Worm (Caenorhabditis elegans): Measurements from ENCODE around the gene lro-1.

Gene lro-1

DNA sequence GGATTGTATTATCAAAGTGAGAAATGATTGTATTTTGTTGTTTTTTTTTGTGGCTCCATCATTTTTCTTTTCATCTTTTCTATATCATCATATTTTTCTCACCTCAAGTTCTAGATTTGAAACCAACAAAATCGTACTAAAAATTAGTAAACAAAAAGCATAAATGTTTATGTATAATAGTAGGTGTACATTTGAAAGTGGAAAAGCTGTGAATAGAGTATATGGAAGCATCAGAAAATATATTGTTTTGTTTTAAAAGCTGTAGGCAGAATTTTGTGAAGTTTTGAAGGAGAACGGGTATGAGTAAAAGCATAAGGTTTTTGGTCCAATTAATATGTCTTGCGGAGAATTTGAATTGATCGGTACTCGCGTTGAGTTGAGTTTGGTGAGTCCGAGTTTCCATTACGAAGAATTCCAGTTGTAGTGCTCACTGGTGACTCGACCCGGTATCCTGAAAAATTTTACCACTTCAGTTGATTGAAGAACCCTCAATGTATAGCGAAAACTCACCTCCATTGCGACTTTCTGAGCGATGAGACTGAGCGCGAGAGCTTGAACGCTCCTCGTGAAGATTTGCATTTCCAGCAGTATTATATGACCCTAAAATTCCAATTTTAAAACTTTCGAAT is 38.8 kb upstream of the lro-1 start, which contains the start of gene C14F11.4:
Gene C14F11.4, minus strand, starts transcription at position 51 of the 629 bp plus-strand sequence.
- TF ChIP-seq C34F6.9 (tag; optimal IDR thresholded peaks at IDR 0.05): no peak
- no peak for TF ChIP-seq mbf-1 (tag; optimal IDR thresholded peaks at IDR 0.05)
- no peak for TF ChIP-seq gmeb-1 (tag; optimal IDR thresholded peaks at IDR 0.05)
- TF ChIP-seq snpc-4 (tag; optimal IDR thresholded peaks at IDR 0.05): no peak
- TF ChIP-seq aly-2 (tag; optimal IDR thresholded peaks at IDR 0.05): no peak
- TF ChIP-seq mdl-1 (tag; optimal IDR thresholded peaks at IDR 0.05): no peak
- TF ChIP-seq ama-1 (optimal IDR thresholded peaks at IDR 0.05): no peak
- TF ChIP-seq ceh-16 (tag; optimal IDR thresholded peaks at IDR 0.05): no peak
- TF ChIP-seq lin-39 (tag; optimal IDR thresholded peaks at IDR 0.05): no peak
- no peak for TF ChIP-seq sma-3 (GFP tag; optimal IDR thresholded peaks at IDR 0.05)
- TF ChIP-seq sem-4 (tag; optimal IDR thresholded peaks at IDR 0.05): no peak
- TF ChIP-seq mab-5 (tag; optimal IDR thresholded peaks at IDR 0.05): no peak
- no peak for TF ChIP-seq unc-39 (tag; optimal IDR thresholded peaks at IDR 0.05)
- no peak for TF ChIP-seq nhr-10 (tag; optimal IDR thresholded peaks at IDR 0.05)
- no peak for TF ChIP-seq egl-27 (tag; optimal IDR thresholded peaks at IDR 0.05)
- no peak for TF ChIP-seq lsy-2 (tag; optimal IDR thresholded peaks at IDR 0.05)

DNA sequence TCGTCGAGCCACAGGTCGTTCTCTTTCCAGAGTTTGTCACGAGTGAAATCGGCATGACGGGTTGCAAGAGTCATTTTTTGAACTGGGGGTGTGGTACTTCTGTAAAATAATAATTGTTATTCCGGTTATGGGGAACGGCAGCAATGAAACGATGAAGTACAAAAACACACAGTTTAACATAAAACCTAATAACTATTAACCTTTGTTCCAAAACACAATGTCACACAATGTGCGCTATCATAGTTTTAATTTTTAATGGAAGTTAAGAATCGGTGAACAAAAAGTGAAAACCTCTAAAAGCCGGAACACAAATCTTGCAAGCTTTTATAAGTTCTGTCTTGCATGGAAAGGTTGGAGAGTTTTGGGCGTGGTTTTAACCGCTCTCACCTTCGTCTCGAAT is 36.4 kb upstream of the lro-1 start, which contains the start of gene hsp-43:
Gene hsp-43, minus strand, starts transcription at position 101 of the 400 bp plus-strand sequence.
- TF ChIP-seq mab-5 (tag; optimal IDR thresholded peaks at IDR 0.05) (no peak), peb-1 (tag; optimal IDR thresholded peaks at IDR 0.05) (no peak), aly-2 (tag; optimal IDR thresholded peaks at IDR 0.05) (no peak), dmd-4 (tag; optimal IDR thresholded peaks at IDR 0.05) (no peak), nhr-12 (tag; optimal IDR thresholded peaks at IDR 0.05) (no peak)

DNA sequence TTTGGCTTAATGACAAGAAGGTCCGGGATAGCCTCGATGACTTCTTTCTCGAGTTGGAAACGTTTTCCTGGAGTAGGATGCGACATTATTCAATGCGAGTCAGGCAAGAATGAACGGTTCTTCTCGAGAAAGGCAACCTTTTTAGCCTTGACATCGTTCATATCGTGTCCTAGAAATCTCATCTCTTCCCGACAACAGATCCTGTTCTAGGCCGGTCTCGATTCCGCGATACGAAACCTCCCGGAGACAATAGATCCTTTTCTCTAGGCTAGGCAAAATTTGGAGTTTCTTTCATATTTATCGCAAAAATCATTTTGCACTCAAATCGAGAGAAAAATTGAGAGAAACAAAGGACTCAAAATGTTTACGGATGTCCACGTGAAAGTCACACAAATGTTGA is 32.9 kb upstream of the lro-1 start, which contains the start of gene rml-3:
Gene rml-3, minus strand, starts transcription at position 93 of the 400 bp plus-strand sequence.
- peak; percentile 52 for TF ChIP-seq sma-9 (GFP tag; optimal IDR thresholded peaks at IDR 0.05)
- no peak for TF ChIP-seq sma-9 (tag; optimal IDR thresholded peaks at IDR 0.05)
- TF ChIP-seq skn-1 (tag; optimal IDR thresholded peaks at IDR 0.05): no peak
- TF ChIP-seq ZK546.5 (tag; optimal IDR thresholded peaks at IDR 0.05): no peak
- TF ChIP-seq elt-3 (tag; optimal IDR thresholded peaks at IDR 0.05): no peak
- no peak for TF ChIP-seq lsy-2 (tag; optimal IDR thresholded peaks at IDR 0.05)
- peak; percentile 91 for TF ChIP-seq elt-1 (tag; optimal IDR thresholded peaks at IDR 0.05)

DNA sequence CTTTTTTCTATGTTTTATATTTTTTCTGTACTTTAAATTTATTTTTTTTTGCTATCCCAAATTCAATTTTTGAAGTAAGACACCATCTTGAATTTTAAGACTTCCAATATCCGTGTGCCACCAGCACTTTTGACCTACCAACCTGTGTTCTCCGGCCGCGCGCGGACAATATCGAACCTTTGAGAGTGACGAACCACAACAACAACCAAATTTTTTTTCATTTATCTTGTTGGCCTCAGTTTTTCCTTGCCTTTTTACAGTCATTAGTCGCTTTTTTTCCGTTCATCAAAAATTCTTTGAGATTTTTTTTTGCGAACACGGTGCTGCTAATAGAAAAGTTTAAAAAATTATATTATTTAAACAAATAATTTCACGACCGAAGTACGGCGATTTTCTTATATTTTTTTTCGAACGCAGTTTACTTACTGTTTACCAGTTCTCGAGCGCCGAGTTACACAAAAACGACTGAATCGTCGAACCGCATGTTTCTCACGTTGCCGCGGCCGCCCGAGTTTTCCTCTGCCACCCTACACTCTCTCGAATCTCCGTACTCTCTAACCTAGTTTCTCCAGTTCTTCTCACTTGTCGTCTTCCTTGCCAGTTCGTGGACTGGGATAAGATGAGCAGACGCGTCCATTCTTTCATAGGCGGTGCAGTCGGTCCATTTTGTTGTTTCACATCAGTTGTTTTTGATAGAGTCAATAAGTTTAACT is 31.8 kb upstream of the lro-1 start:
- TF ChIP-seq nhr-77 (tag; optimal IDR thresholded peaks at IDR 0.05) (no peak), sma-9 (GFP tag; optimal IDR thresholded peaks at IDR 0.05) (peak; percentile 30), sma-9 (tag; optimal IDR thresholded peaks at IDR 0.05) (no peak), unc-55 (GFP tag; optimal IDR thresholded peaks at IDR 0.05) (peak; percentile 33), ama-1 (optimal IDR thresholded peaks at IDR 0.05) (peak; percentile 5), F13H6.1 (tag; optimal IDR thresholded peaks at IDR 0.05) (peak; percentile 59), sem-4 (tag; optimal IDR thresholded peaks at IDR 0.05) (peak; percentile 1), lsy-2 (tag; optimal IDR thresholded peaks at IDR 0.05) (peak in 1 of 2 experiments; percentile 26), crh-2 (tag; optimal IDR thresholded peaks at IDR 0.05) (no peak), unc-62 (GFP tag; optimal IDR thresholded peaks at IDR 0.05) (no peak), C34F6.9 (tag; optimal IDR thresholded peaks at IDR 0.05) (peak; percentile 66), ztf-11 (tag; optimal IDR thresholded peaks at IDR 0.05) (no peak), nhr-129 (tag; optimal IDR thresholded peaks at IDR 0.05) (peak; percentile 39)

DNA sequence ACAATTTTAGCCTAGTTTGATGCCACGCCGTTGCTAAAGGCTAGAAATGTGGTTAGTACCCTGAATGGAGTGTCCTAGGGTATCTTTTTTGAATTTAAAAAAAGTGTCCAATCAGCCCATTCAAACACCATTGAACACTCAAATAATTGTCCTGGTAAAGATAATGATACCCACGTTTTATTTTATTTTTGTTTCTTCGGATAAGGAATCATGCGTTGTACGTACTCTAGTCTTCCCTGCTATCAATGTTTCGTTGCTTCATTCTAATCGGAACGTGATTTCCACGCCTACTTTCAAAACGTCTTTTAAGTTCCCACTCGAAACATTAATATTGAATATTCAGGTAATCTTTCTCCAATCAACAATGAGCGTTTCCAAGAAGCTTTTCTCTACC is 31.3 kb upstream of the lro-1 start, which contains the start of gene got-2.2:
Gene got-2.2, plus strand, starts transcription at position 344 of the 394 bp plus-strand sequence.
- peak; percentile 55 for TF ChIP-seq sma-9 (GFP tag; optimal IDR thresholded peaks at IDR 0.05)
- no peak for TF ChIP-seq sma-9 (tag; optimal IDR thresholded peaks at IDR 0.05)
- TF ChIP-seq unc-39 (tag; optimal IDR thresholded peaks at IDR 0.05): no peak
- TF ChIP-seq crh-2 (tag; optimal IDR thresholded peaks at IDR 0.05): peak; percentile 25
- peak; percentile 8 for TF ChIP-seq fos-1 (tag; optimal IDR thresholded peaks at IDR 0.05)
- TF ChIP-seq gmeb-1 (tag; optimal IDR thresholded peaks at IDR 0.05): peak; percentile 19
